Worm (Caenorhabditis elegans): ENCODE results near the gene eftu-2.

The eftu-2 gene

DNA sequence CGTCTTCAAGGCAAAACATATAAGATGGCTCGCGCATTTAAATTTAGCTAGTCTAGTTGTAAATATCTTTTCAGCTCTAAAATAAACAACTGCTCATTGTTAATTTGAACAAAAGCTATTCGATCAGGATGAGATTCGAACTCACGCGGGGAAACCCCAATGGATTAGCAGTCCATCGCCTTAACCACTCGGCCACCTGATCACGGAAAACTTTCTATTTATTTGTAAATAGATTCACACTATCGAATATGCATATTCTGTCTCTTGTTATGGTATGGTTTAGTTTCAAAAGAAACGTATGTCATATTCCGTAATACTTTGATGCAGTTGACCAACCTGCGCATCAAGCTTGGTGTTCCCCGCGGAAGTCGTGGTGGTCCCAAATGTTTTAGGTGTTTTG lies 46.8 kb downstream of the eftu-2 start:
- no peak for TF ChIP-seq unc-62 (GFP tag; optimal IDR thresholded peaks at IDR 0.05)

DNA sequence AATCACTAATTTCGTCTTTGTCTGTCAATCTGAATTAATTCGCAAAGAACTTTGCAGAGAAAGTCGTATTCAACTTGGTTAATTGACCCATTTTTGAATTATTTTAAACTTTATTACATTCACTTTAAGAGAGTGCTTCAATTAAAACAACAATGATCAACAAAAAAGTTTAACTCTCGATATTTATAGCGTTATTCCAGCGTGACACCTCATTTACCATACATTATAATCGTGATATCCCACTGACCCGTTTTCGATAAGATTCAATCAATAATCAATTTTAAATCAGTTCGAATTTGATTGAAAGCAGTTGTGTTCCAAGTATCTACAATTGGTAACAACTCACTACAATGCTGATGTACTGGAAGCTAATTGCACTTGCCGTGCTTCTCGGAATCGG lies 47.4 kb downstream of the eftu-2 start, which contains the start of gene clc-10:
clc-10 (plus strand) TSS at position 301 of the 400 bp plus-strand sequence.
- no peak for TF ChIP-seq unc-62 (GFP tag; optimal IDR thresholded peaks at IDR 0.05)

Data from whole organism, dauer.